Worm (Caenorhabditis elegans) whole organism, L1 larva: ENCODE data around the gene flap-1.
A peak's percentile ranks its signal among the peaks of the same experiment; 100 is the strongest.

Source experiments
- blmp-1 ChIP-seq: fragments of 150-350 bp; optimal IDR thresholded peaks from 2 replicates; lab custom pipeline; 2014; ENCODE audit warnings: missing biosample characterization, missing genetic modification characterization
- egl-13 ChIP-seq: sonication (generic microtip); optimal IDR thresholded peaks from 2 replicates; lab custom pipeline; 2016; ENCODE audit warnings: missing genotype, missing genetic modification reagents, missing genetic modification characterization, missing compliant biosample characterization
- fkh-8 ChIP-seq: sonication (generic microtip); optimal IDR thresholded peaks from 2 replicates; lab custom pipeline; 2016; ENCODE audit warnings: mild to moderate bottlenecking, missing genetic modification characterization, missing compliant biosample characterization
- hlh-4 ChIP-seq: sonication (generic microtip); optimal IDR thresholded peaks from 2 replicates; lab custom pipeline; 2016; ENCODE audit warnings: mild to moderate bottlenecking, missing genetic modification characterization, missing compliant biosample characterization
- irx-1 ChIP-seq: sonication (generic microtip); optimal IDR thresholded peaks from 2 replicates; lab custom pipeline; 2016; ENCODE audit warnings: missing genetic modification characterization, missing compliant biosample characterization
- lin-39 ChIP-seq: fragments of 150-350 bp; optimal IDR thresholded peaks from 2 replicates; lab custom pipeline; 2014; ENCODE audit warnings: missing biosample characterization, missing genetic modification reagents, missing genetic modification characterization
- lsy-2 ChIP-seq, 2 experiments: fragments of 150-350 bp; optimal IDR thresholded peaks; 2 replicates each; lab custom pipeline; 2014; ENCODE audit warnings: missing biosample characterization in 2 of 2, missing genetic modification characterization in 2 of 2
- nhr-11 ChIP-seq: fragments of 150-350 bp; optimal IDR thresholded peaks from 2 replicates; lab custom pipeline; 2014; ENCODE audit warnings: missing biosample characterization, missing genetic modification characterization
- nhr-28 ChIP-seq: fragments of 150-350 bp; optimal IDR thresholded peaks from 2 replicates; lab custom pipeline; 2014; ENCODE audit warnings: missing biosample characterization, missing genetic modification characterization
- nhr-85 ChIP-seq: sonication (generic microtip); peaks from one replicate; lab custom pipeline; 2016; ENCODE audit warnings: missing genetic modification characterization, inconsistent platforms, missing compliant biosample characterization
- snpc-4 ChIP-seq: fragments of 150-350 bp; optimal IDR thresholded peaks from 2 replicates; lab custom pipeline; 2014; ENCODE audit warnings: missing biosample characterization, missing genetic modification characterization
- unc-62 ChIP-seq: fragments of 150-350 bp; optimal IDR thresholded peaks from 2 replicates; lab custom pipeline; 2014; ENCODE audit warnings: missing biosample characterization, missing genetic modification reagents, missing genetic modification characterization
- unc-98 ChIP-seq: fragments of 200-800 bp; sonication (Bioruptor generic); IDR thresholded peaks from 2 replicates; pipeline ENCODE4 v1.3.6; 2022; ENCODE audit warnings: missing genetic modification characterization, missing compliant biosample characterization
- xbp-1 ChIP-seq: sonication (generic microtip); optimal IDR thresholded peaks from 2 replicates; lab custom pipeline; 2016; ENCODE audit warnings: missing genetic modification characterization, missing compliant biosample characterization

DNA sequence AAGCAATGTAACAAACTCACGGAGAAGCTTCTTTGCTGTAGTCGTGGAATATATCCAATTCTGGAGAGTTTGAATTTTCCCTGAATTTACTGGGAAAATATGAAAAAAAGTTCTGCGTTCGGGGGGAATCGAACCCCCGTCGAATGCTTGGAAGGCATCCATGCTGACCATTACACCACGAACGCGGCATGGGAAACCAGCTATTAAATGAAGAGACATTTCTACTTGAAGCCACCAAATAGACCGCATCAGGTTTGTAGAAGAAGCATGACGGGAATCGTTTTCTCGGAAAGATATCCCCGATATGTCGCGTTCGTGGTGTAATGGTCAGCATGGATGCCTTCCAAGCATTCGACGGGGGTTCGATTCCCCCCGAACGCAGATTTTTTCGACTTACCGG lies 40.1 kb downstream of the flap-1 start:
- TF ChIP-seq irx-1 (tag; lab: Kevin White, UChicago) (no peak), nhr-28 (tag; lab: Kevin White, UChicago) (no peak), snpc-4 (tag; lab: Kevin White, UChicago) (no peak), lsy-2 (tag; optimal IDR thresholded peaks at IDR 0.05; lab: Kevin White, UChicago) (peak in 1 of 2 experiments; percentile 46), hlh-4 (no peak), lin-39 (no peak), unc-62 (no peak), egl-13 (no peak), unc-98 (GFP tag; lab: Robert Waterston, UW) (no peak), nhr-85 (tag; lab: Kevin White, UChicago) (no peak), nhr-11 (tag; lab: Kevin White, UChicago) (no peak), blmp-1 (tag; lab: Kevin White, UChicago) (no peak), xbp-1 (tag; lab: Kevin White, UChicago) (no peak), fkh-8 (no peak)
